Worm (Caenorhabditis elegans) whole organism, young adult: Measurements from ENCODE around the gene best-19.

Source experiments
- gei-17 ChIP-seq: fragments of 200-800 bp; sonication (Bioruptor generic); optimal IDR thresholded peaks from 2 replicates; lab custom pipeline; 2018; ENCODE audit warnings: mild to moderate bottlenecking, missing genetic modification characterization, missing compliant biosample characterization
- him-1 ChIP-seq: sonication (generic microtip); optimal IDR thresholded peaks from 2 replicates; lab custom pipeline; 2016; ENCODE audit warnings: missing genotype, missing genetic modification reagents, missing genetic modification characterization, missing compliant biosample characterization
- let-607 ChIP-seq, 2 experiments: fragments of 200-800 bp in 1 of 2; sonication (Bioruptor generic) in 1 of 2; sonication (generic microtip) in 1 of 2; optimal IDR thresholded peaks; 2 replicates each; lab custom pipeline; 2016 to 2018; ENCODE audit warnings: mild to moderate bottlenecking in 2 of 2, missing compliant biosample characterization in 2 of 2, missing genetic modification characterization in 2 of 2, moderate library complexity in 2 of 2, missing genotype in 1 of 2
- sea-2 ChIP-seq: fragments of 200-800 bp; sonication (Bioruptor generic); IDR thresholded peaks from 2 replicates; pipeline ENCODE4 v1.3.6; 2022; ENCODE audit warnings: missing genetic modification characterization, missing compliant biosample characterization
- snpc-4 ChIP-seq, 5 experiments: fragments of 150-350 bp in 1 of 5; sonication (generic microtip) in 4 of 5; optimal IDR thresholded peaks; 2 replicates each; lab custom pipeline; 2014 to 2018; ENCODE audit warnings: missing genetic modification characterization in 5 of 5, missing biosample characterization in 3 of 5, antibody characterized with exemption in 2 of 5, mild to moderate bottlenecking in 2 of 5, missing compliant biosample characterization in 2 of 5, missing genotype in 2 of 5, moderate library complexity in 2 of 5, missing genetic modification reagents in 1 of 5
- unc-130 ChIP-seq: sonication (generic microtip); optimal IDR thresholded peaks from 2 replicates; lab custom pipeline; 2016; ENCODE audit warnings: missing genetic modification reagents, missing genetic modification characterization, missing compliant biosample characterization
- ztf-26 ChIP-seq: sonication (generic microtip); optimal IDR thresholded peaks from 2 replicates; lab custom pipeline; 2017; ENCODE audit warnings: missing genetic modification characterization, missing compliant biosample characterization

- no peak for TF ChIP-seq snpc-4 (GFP tag; optimal IDR thresholded peaks at IDR 0.05; lab: Kevin White, UChicago)
- no peak for TF ChIP-seq snpc-4 (tag; optimal IDR thresholded peaks at IDR 0.05; lab: Kevin White, UChicago)
- TF ChIP-seq sea-2 (GFP tag; lab: Robert Waterston, UW): no peak
- TF ChIP-seq ztf-26 (tag; lab: Kevin White, UChicago): no peak
- no peak for TF ChIP-seq let-607 (tag; optimal IDR thresholded peaks at IDR 0.05; lab: Kevin White, UChicago)
- no peak for TF ChIP-seq him-1 (tag; lab: Kevin White, UChicago)
- no peak for TF ChIP-seq gei-17 (GFP tag; lab: Kevin White, UChicago)
- TF ChIP-seq unc-130 (GFP tag; lab: Kevin White, UChicago): no peak
Observed at ce11 chrIV:278284-278683, 5.2 kb upstream of the best-19 start.
